Worm (Caenorhabditis elegans): ENCODE results near the gene lrr-1.

lrr-1 gene

ce11 chrII:5033935-5034334 lies 2.3 kb downstream of the lrr-1 start, which contains the start of gene F33G12.3 (continued):
- no peak for TF ChIP-seq daf-16 (GFP tag; optimal IDR thresholded peaks at IDR 0.05)
- TF ChIP-seq daf-16 (tag; optimal IDR thresholded peaks at IDR 0.05) = no peak

- TF ChIP-seq daf-8 (GFP tag; IDR thresholded peaks at IDR 0.05) = 0 out of 2 replicates have a peak, but pooled peaks have one; percentile 21
- TF ChIP-seq nhr-25 (tag; optimal IDR thresholded peaks at IDR 0.05; ENCODE audit: borderline replicate concordance, insufficient read depth) = peak; percentile 70
- peak; percentile 60 for TF ChIP-seq lin-13 (GFP tag; optimal IDR thresholded peaks at IDR 0.05)
- TF ChIP-seq vab-7 (GFP tag; IDR thresholded peaks at IDR 0.05) = peak; percentile 86
- peak; percentile 87 for TF ChIP-seq snpc-1.2 (GFP tag; IDR thresholded peaks at IDR 0.05)
- TF ChIP-seq nhr-11 (tag; optimal IDR thresholded peaks at IDR 0.05) = peak; percentile 48
- 0 out of 2 replicates have a peak, but pooled peaks have one; percentile 50 for TF ChIP-seq F44E2.7 (GFP tag; IDR thresholded peaks at IDR 0.05)
- TF ChIP-seq nhr-28 (tag; optimal IDR thresholded peaks at IDR 0.05) = peak; percentile 34
- no peak for TF ChIP-seq snpc-4 (tag; optimal IDR thresholded peaks at IDR 0.05)
- TF ChIP-seq mxl-2 (GFP tag; conservative IDR thresholded peaks at IDR 0.05) = 0 out of 2 replicates have a peak, but pooled peaks have one; percentile 31
- TF ChIP-seq php-3 (GFP tag; IDR thresholded peaks at IDR 0.05) = 0 out of 2 replicates have a peak, but pooled peaks have one; percentile 44
- peak; percentile 59; the same call in 1 of the 2 replicates for TF ChIP-seq ceh-44 (GFP tag; IDR thresholded peaks at IDR 0.05)
- peak; percentile 29 for TF ChIP-seq hlh-30 (tag; optimal IDR thresholded peaks at IDR 0.05; ENCODE audit: insufficient read depth)
- peak; percentile 75; the same call in 1 of the 2 replicates for TF ChIP-seq daf-19 (GFP tag; conservative IDR thresholded peaks at IDR 0.05)
- TF ChIP-seq nhr-42 (GFP tag; IDR thresholded peaks at IDR 0.05) = peak; percentile 87
- peak in 1 of 2 experiments; percentile 75 for TF ChIP-seq daf-16 (GFP tag; optimal IDR thresholded peaks at IDR 0.05)
- peak; percentile 70 for TF ChIP-seq daf-16 (tag; optimal IDR thresholded peaks at IDR 0.05)
- TF ChIP-seq nhr-237 (tag; optimal IDR thresholded peaks at IDR 0.05) = no peak
- no peak for TF ChIP-seq ama-1 (optimal IDR thresholded peaks at IDR 0.05)
- peak; percentile 70 for TF ChIP-seq ceh-20 (GFP tag; IDR thresholded peaks at IDR 0.05)
- no peak for TF ChIP-seq skn-1 (tag; optimal IDR thresholded peaks at IDR 0.05)
- TF ChIP-seq arid-1 (GFP tag; conservative IDR thresholded peaks at IDR 0.05) = peak; percentile 84
- TF ChIP-seq nhr-48 (tag; optimal IDR thresholded peaks at IDR 0.05) = peak; percentile 45
- peak; percentile 94 for TF ChIP-seq egl-43 (GFP tag; IDR thresholded peaks at IDR 0.05)
- peak; percentile 98 for TF ChIP-seq aha-1 (tag)
- TF ChIP-seq mes-2 (tag; optimal IDR thresholded peaks at IDR 0.05; ENCODE audit: poor library complexity, severe bottlenecking) = peak; percentile 74
- no peak for TF ChIP-seq nhr-76 (tag; optimal IDR thresholded peaks at IDR 0.05)
- TF ChIP-seq ctbp-1 (GFP tag; IDR thresholded peaks at IDR 0.05) = 0 out of 2 replicates have a peak, but pooled peaks have one; percentile 41
- peak; percentile 26 for TF ChIP-seq dve-1 (tag; optimal IDR thresholded peaks at IDR 0.05; ENCODE audit: insufficient read depth)
- no peak for TF ChIP-seq ceh-82 (tag; optimal IDR thresholded peaks at IDR 0.05)
- TF ChIP-seq aly-2 (tag; optimal IDR thresholded peaks at IDR 0.05) = no peak
- TF ChIP-seq dmd-6 (GFP tag; IDR thresholded peaks at IDR 0.05) = peak; percentile 68
- peak; percentile 59 for TF ChIP-seq mxl-3 (GFP tag; optimal IDR thresholded peaks at IDR 0.05)
- no peak for TF ChIP-seq lin-29 (GFP tag; IDR thresholded peaks at IDR 0.05)
- peak; percentile 71 for TF ChIP-seq nhr-77 (tag; optimal IDR thresholded peaks at IDR 0.05)
- peak; percentile 81; the same call in 1 of the 2 replicates for TF ChIP-seq Y75B8A.6 (GFP tag; IDR thresholded peaks at IDR 0.05)
- TF ChIP-seq sdz-12 (GFP tag; optimal IDR thresholded peaks at IDR 0.05) = peak; percentile 82
- TF ChIP-seq F26F4.8 (GFP tag; conservative IDR thresholded peaks at IDR 0.05) = peak; percentile 72; the same call in 1 of the 2 replicates
- TF ChIP-seq mdl-1 (tag; optimal IDR thresholded peaks at IDR 0.05) = peak in 1 of 2 experiments; percentile 25
- no peak for TF ChIP-seq attf-4 (tag; optimal IDR thresholded peaks at IDR 0.05)
- TF ChIP-seq ZK337.2 (GFP tag; IDR thresholded peaks at IDR 0.05) = no peak
- TF ChIP-seq Y105C5A.15 (GFP tag; IDR thresholded peaks at IDR 0.05) = peak; percentile 86; the same call in 1 of the 2 replicates
- TF ChIP-seq lin-15B (tag; optimal IDR thresholded peaks at IDR 0.05) = no peak
- peak; percentile 78 for TF ChIP-seq duxl-1 (tag; optimal IDR thresholded peaks at IDR 0.05; ENCODE audit: poor library complexity)
- TF ChIP-seq rbr-2 (tag; optimal IDR thresholded peaks at IDR 0.05) = peak; percentile 46
- TF ChIP-seq F37D6.2 (tag; optimal IDR thresholded peaks at IDR 0.05) = no peak
- TF ChIP-seq T26A8.4 (GFP tag; IDR thresholded peaks at IDR 0.05) = peak; percentile 84
- peak; percentile 82 for TF ChIP-seq tra-1 (GFP tag; IDR thresholded peaks at IDR 0.05)
- no peak for TF ChIP-seq ztf-11 (tag; optimal IDR thresholded peaks at IDR 0.05)
Observed at ce11 chrII:5032669-5033068, 3.6 kb downstream of the lrr-1 start.
